Worm (Caenorhabditis elegans): ENCODE results near the gene C45H4.21.

DNA sequence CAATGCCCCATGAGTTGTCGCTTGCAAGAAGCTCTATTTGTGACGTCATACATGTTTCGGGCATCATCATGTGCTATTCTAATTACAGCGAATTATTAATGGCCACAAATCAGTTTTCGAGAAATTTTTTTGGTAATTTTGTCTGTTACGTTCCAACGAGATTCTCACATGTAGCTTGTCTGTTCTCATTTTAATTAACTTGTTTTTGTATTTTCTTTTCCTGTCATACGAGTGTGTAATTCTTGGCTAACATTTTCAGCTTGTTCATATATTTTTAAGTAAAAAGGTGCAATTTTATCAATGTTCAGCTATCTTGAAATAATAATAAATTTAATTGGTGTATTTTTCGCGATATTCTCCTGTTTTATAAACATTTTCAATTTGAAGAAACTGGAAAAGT, 5.9 kb upstream of the C45H4.21 start, which contains the start of gene srbc-21:
- TF ChIP-seq lin-15B (tag; optimal IDR thresholded peaks at IDR 0.05) (no peak), ceh-82 (tag; optimal IDR thresholded peaks at IDR 0.05) (no peak), ztf-11 (tag; optimal IDR thresholded peaks at IDR 0.05) (no peak)

All from whole organism, L3 larva.